Worm (Caenorhabditis elegans): ENCODE measurements around the gene F54D10.5.

DNA sequence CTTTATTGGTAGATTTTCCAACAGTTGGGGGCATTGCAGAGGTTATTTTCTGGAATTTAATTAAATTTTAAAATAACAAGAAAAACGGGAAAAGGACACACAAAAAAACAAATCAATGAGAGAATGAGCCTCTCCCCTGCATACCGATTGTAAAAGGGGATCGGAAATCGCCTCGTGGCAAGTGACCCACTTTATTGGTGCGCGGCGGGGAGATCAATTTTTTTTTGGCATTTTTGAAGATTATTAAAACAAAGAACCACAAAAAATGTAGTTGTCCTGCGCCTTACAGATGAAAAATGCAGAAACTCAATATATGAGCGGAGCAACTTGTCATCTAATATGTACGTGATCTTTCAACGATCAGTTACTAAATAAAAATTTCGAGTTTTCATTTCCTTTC is 13.3 kb upstream of the F54D10.5 start, which contains the start of gene F54D10.7:
- TF ChIP-seq fkh-6 (tag; optimal IDR thresholded peaks at IDR 0.05) (no peak), pha-2 (tag; optimal IDR thresholded peaks at IDR 0.05) (no peak)

Measured in whole organism, late embryonic.